Worm (Caenorhabditis elegans) whole organism, L3 larva: Measurements from ENCODE around the gene Y41G9A.6.

Experiments used
- R02D3.7 ChIP-seq: fragments of 150-350 bp; optimal IDR thresholded peaks from 2 replicates; lab custom pipeline; 2014; ENCODE audit warnings: missing biosample characterization, missing genetic modification characterization
- ama-1 ChIP-seq: fragments of 150-350 bp; optimal IDR thresholded peaks from 2 replicates; lab custom pipeline; 2018
- egl-5 ChIP-seq: fragments of 150-350 bp; optimal IDR thresholded peaks from 2 replicates; lab custom pipeline; 2017; ENCODE audit warnings: missing biosample characterization, missing genetic modification reagents, missing genetic modification characterization, inconsistent platforms
- nhr-25 ChIP-seq: sonication (generic microtip); optimal IDR thresholded peaks from 2 replicates; lab custom pipeline; 2017; ENCODE audit warnings: missing biosample characterization, missing genetic modification characterization
- nhr-28 ChIP-seq: fragments of 150-350 bp; optimal IDR thresholded peaks from 2 replicates; lab custom pipeline; 2014; ENCODE audit warnings: missing biosample characterization, missing genetic modification characterization
- ztf-4 ChIP-seq: fragments of 150-350 bp; optimal IDR thresholded peaks from 2 replicates; lab custom pipeline; 2014; ENCODE audit warnings: missing biosample characterization, missing genetic modification characterization

ce11 chrX:3034203-3034602, 30.6 kb upstream of the Y41G9A.6 start, which contains the start of gene M02F4.2:
- TF ChIP-seq nhr-25 (tag; lab: Kevin White, UChicago) (no peak), R02D3.7 (no peak), nhr-28 (no peak), egl-5 (tag; lab: Kevin White, UChicago) (no peak), ama-1 (lab: Kevin White, UChicago) (no peak), ztf-4 (tag; lab: Kevin White, UChicago) (no peak)
